Fruit fly (Drosophila melanogaster): Measurements from ENCODE around the gene sty.

sty gene

DNA sequence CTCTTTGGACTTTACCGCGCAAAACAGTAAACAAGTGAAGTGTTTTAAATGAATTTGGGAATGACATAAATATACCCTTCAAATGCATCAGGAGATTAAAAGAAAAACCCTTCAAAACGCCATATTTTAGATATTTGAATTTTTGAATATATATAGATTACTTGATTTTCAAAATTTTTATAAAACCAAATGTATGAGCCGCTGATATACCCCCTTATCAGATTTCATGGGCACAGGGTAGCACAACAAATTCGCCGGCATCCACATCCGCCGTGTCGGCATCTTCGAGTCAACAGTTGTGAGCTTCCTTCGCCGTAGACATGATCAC, 46.8 kb downstream of the sty start, which contains the start of gene Ids (continued):
- TF ChIP-seq pros (GFP tag; optimal IDR thresholded peaks at IDR 0.05) (no peak), CG9215 (GFP tag; IDR thresholded peaks at IDR 0.05) (peak; percentile 38), CG11085 (GFP tag; IDR thresholded peaks at IDR 0.05) (no peak), CG34376 (GFP tag; optimal IDR thresholded peaks at IDR 0.05) (no peak), slp2 (GFP tag; optimal IDR thresholded peaks at IDR 0.05) (peak; percentile 23), yki (optimal IDR thresholded peaks at IDR 0.05) (no peak), wek (GFP tag; optimal IDR thresholded peaks at IDR 0.05) (no peak), pum (GFP tag; optimal IDR thresholded peaks at IDR 0.05) (no peak), Mrtf (GFP tag; IDR thresholded peaks at IDR 0.05) (0 out of 3 replicates have a peak, but pooled peaks have one; percentile 48), gro (GFP tag; optimal IDR thresholded peaks at IDR 0.05) (peak; percentile 50), ap (GFP tag; IDR thresholded peaks at IDR 0.05) (no peak; the same call in 1 of the 2 replicates), Fer3 (tag; optimal IDR thresholded peaks at IDR 0.05) (peak; percentile 68), her (GFP tag; optimal IDR thresholded peaks at IDR 0.05) (no peak), Stat92E (GFP tag; optimal IDR thresholded peaks at IDR 0.05) (no peak), aop (GFP tag; IDR thresholded peaks at IDR 0.05) (no peak), ham (GFP tag; IDR thresholded peaks at IDR 0.05) (no peak), Fer2 (tag; optimal IDR thresholded peaks at IDR 0.05) (no peak), B-H2 (GFP tag; optimal IDR thresholded peaks at IDR 0.05) (no peak), CG6765 (GFP tag; optimal IDR thresholded peaks at IDR 0.05) (no peak), disco-r (GFP tag; optimal IDR thresholded peaks at IDR 0.05) (no peak), sug (tag; optimal IDR thresholded peaks at IDR 0.05) (peak; percentile 5), Atf6 (GFP tag; IDR thresholded peaks at IDR 0.05) (peak; percentile 85), CG1024 (GFP tag; IDR thresholded peaks at IDR 0.05) (peak; percentile 64), dimm (GFP tag; IDR thresholded peaks at IDR 0.05) (no peak), cad (GFP tag; optimal IDR thresholded peaks at IDR 0.05) (no peak), kni (GFP tag; optimal IDR thresholded peaks at IDR 0.05) (no peak), Scr (GFP tag; IDR thresholded peaks at IDR 0.05; ENCODE audit: partially characterized antibody) (no peak), HHEX (GFP tag; optimal IDR thresholded peaks at IDR 0.05) (no peak), pb (GFP tag; optimal IDR thresholded peaks at IDR 0.05) (no peak), tx (GFP tag; optimal IDR thresholded peaks at IDR 0.05) (no peak), Gug (GFP tag; IDR thresholded peaks at IDR 0.05) (peak; percentile 30; the same call in 1 of the 4 replicates), CG13296 (GFP tag; optimal IDR thresholded peaks at IDR 0.05) (peak; percentile 63), CG13894 (tag; optimal IDR thresholded peaks at IDR 0.05) (no peak), CG8281 (tag; optimal IDR thresholded peaks at IDR 0.05) (peak; percentile 29), CG8089 (GFP tag; optimal IDR thresholded peaks at IDR 0.05) (no peak), CG4328 (GFP tag; optimal IDR thresholded peaks at IDR 0.05) (no peak), CG10543 (GFP tag; optimal IDR thresholded peaks at IDR 0.05) (no peak), zfh1 (GFP tag; IDR thresholded peaks at IDR 0.05) (peak; percentile 87), mirr (GFP tag; optimal IDR thresholded peaks at IDR 0.05) (no peak), az2 (GFP tag; optimal IDR thresholded peaks at IDR 0.05) (peak; percentile 68), stwl (tag; optimal IDR thresholded peaks at IDR 0.05) (no peak), Jarid2 (GFP tag; optimal IDR thresholded peaks at IDR 0.05) (no peak), eyg (GFP tag; optimal IDR thresholded peaks at IDR 0.05) (no peak), z (GFP tag; IDR thresholded peaks at IDR 0.05) (peak; percentile 20; the same call in 1 of the 3 replicates), en (GFP tag; optimal IDR thresholded peaks at IDR 0.05) (no peak), PHDP (tag; optimal IDR thresholded peaks at IDR 0.05) (peak; percentile 71), Doc3 (GFP tag; IDR thresholded peaks at IDR 0.05; ENCODE audit: partially characterized antibody) (no peak), abd-A (tag; optimal IDR thresholded peaks at IDR 0.05) (no peak), Sry-δ (GFP tag; optimal IDR thresholded peaks at IDR 0.05) (no peak), mam (GFP tag; optimal IDR thresholded peaks at IDR 0.05) (peak; percentile 39), knrl (GFP tag; IDR thresholded peaks at IDR 0.05; ENCODE audit: partially characterized antibody) (no peak), HLHmδ (GFP tag; optimal IDR thresholded peaks at IDR 0.05) (no peak)
